Worm (Caenorhabditis elegans) whole organism, L4 larva: Measurements from ENCODE around the gene flp-17.
A peak's percentile ranks its signal among the peaks of the same experiment; 100 is the strongest.

Experiments
- F26F4.8 ChIP-seq: fragments of 200-800 bp; sonication (Bioruptor generic); conservative IDR thresholded peaks from 2 replicates; pipeline ENCODE4 v1.3.6; 2022; ENCODE audit warnings: missing genetic modification characterization, missing compliant biosample characterization
- F37D6.2 ChIP-seq: sonication (generic microtip); optimal IDR thresholded peaks from 2 replicates; lab custom pipeline; 2016; ENCODE audit warnings: mild to moderate bottlenecking, missing genetic modification characterization, missing compliant biosample characterization
- F49E8.2 ChIP-seq: sonication (generic microtip); optimal IDR thresholded peaks from 2 replicates; lab custom pipeline; 2016; ENCODE audit warnings: missing compliant biosample characterization, mild to moderate bottlenecking, missing genetic modification characterization, borderline replicate concordance
- T20F7.1 ChIP-seq: fragments of 200-800 bp; sonication (Bioruptor generic); optimal IDR thresholded peaks from 2 replicates; lab custom pipeline; 2018; ENCODE audit warnings: mild to moderate bottlenecking, missing genetic modification characterization, missing compliant biosample characterization
- T26A8.4 ChIP-seq: fragments of 200-800 bp; sonication (Bioruptor generic); IDR thresholded peaks from 2 replicates; pipeline ENCODE4 v1.3.6; 2022; ENCODE audit warnings: missing genetic modification characterization, missing compliant biosample characterization
- aly-2 ChIP-seq: sonication (generic microtip); optimal IDR thresholded peaks from 2 replicates; lab custom pipeline; 2018; ENCODE audit warnings: missing biosample characterization, missing genetic modification characterization
- arid-1 ChIP-seq: fragments of 200-800 bp; sonication (Bioruptor generic); conservative IDR thresholded peaks from 2 replicates; pipeline ENCODE4 v1.3.6; 2022; ENCODE audit warnings: missing genetic modification reagents, missing genetic modification characterization, missing compliant biosample characterization
- ceh-20 ChIP-seq: fragments of 200-800 bp; sonication (Bioruptor generic); IDR thresholded peaks from 2 replicates; pipeline ENCODE4 v1.3.6; 2022; ENCODE audit warnings: missing genetic modification reagents, missing genetic modification characterization, missing compliant biosample characterization
- ceh-32 ChIP-seq: sonication (generic microtip); optimal IDR thresholded peaks from 2 replicates; lab custom pipeline; 2016; ENCODE audit warnings: mild to moderate bottlenecking, missing genetic modification characterization, missing compliant biosample characterization; ENCODE audit not compliant: poor library complexity
- cey-2 ChIP-seq: sonication (generic microtip); optimal IDR thresholded peaks from 3 replicates; lab custom pipeline; 2017; ENCODE audit warnings: missing genetic modification characterization, mild to moderate bottlenecking, missing compliant biosample characterization, antibody characterized with exemption, borderline replicate concordance; ENCODE audit not compliant: insufficient read depth
- ctbp-1 ChIP-seq: fragments of 200-800 bp; sonication (Bioruptor generic); IDR thresholded peaks from 2 replicates; pipeline ENCODE4 v1.3.6; 2022; ENCODE audit warnings: missing genetic modification reagents, missing genetic modification characterization, missing compliant biosample characterization
- daf-16 ChIP-seq, 3 experiments: sonication (generic microtip); optimal IDR thresholded peaks; 2 replicates each; lab custom pipeline; 2016 to 2017; ENCODE audit warnings: missing genetic modification characterization in 3 of 3, missing genetic modification reagents in 3 of 3, mild to moderate bottlenecking in 2 of 3, missing compliant biosample characterization in 2 of 3, missing biosample characterization in 1 of 3, moderate library complexity in 1 of 3
- dve-1 ChIP-seq: sonication (generic microtip); optimal IDR thresholded peaks from 2 replicates; lab custom pipeline; 2017; ENCODE audit warnings: antibody characterized with exemption, mild to moderate bottlenecking, missing genetic modification characterization, missing compliant biosample characterization; ENCODE audit not compliant: insufficient read depth
- gei-8 ChIP-seq: fragments of 200-800 bp; sonication (Bioruptor generic); optimal IDR thresholded peaks from 2 replicates; lab custom pipeline; 2018; ENCODE audit warnings: mild to moderate bottlenecking, missing genetic modification characterization, missing compliant biosample characterization
- hif-1 ChIP-seq, 2 experiments: sonication (generic microtip); optimal IDR thresholded peaks; 2 replicates each; lab custom pipeline; 2016 to 2017; ENCODE audit warnings: missing compliant biosample characterization in 2 of 2, missing genetic modification characterization in 2 of 2, missing genetic modification reagents in 2 of 2, missing genotype in 2 of 2, mild to moderate bottlenecking in 1 of 2
- lin-29 ChIP-seq: fragments of 200-800 bp; sonication (Bioruptor generic); IDR thresholded peaks from 2 replicates; pipeline ENCODE4 v1.3.6; 2022; ENCODE audit warnings: missing genetic modification reagents, missing genetic modification characterization, missing compliant biosample characterization
- lin-39 ChIP-seq: fragments of 150-350 bp; optimal IDR thresholded peaks from 2 replicates; lab custom pipeline; 2014; ENCODE audit warnings: missing biosample characterization, missing genetic modification reagents, missing genetic modification characterization
- mdl-1 ChIP-seq, 2 experiments: fragments of 150-350 bp in 1 of 2; sonication (generic microtip) in 1 of 2; optimal IDR thresholded peaks; 2 replicates each; lab custom pipeline; 2014 to 2017; ENCODE audit warnings: missing biosample characterization in 2 of 2, missing genetic modification characterization in 2 of 2
- mdt-29 ChIP-seq: fragments of 200-800 bp; sonication (Bioruptor generic); IDR thresholded peaks from 2 replicates; pipeline ENCODE4 v1.3.6; 2022; ENCODE audit warnings: missing genetic modification reagents, missing genetic modification characterization, missing compliant biosample characterization
- nhr-10 ChIP-seq: fragments of 150-350 bp; optimal IDR thresholded peaks from 2 replicates; lab custom pipeline; 2014; ENCODE audit warnings: missing biosample characterization, missing genetic modification characterization
- nhr-102 ChIP-seq: sonication (generic microtip); optimal IDR thresholded peaks from 2 replicates; lab custom pipeline; 2016; ENCODE audit warnings: mild to moderate bottlenecking, missing genetic modification characterization, moderate library complexity, missing compliant biosample characterization
- nhr-25 ChIP-seq: sonication (generic microtip); optimal IDR thresholded peaks from 2 replicates; lab custom pipeline; 2017; ENCODE audit warnings: missing genetic modification characterization, mild to moderate bottlenecking, missing compliant biosample characterization, antibody characterized with exemption, moderate library complexity, borderline replicate concordance; ENCODE audit not compliant: insufficient read depth
- nhr-28 ChIP-seq: fragments of 150-350 bp; optimal IDR thresholded peaks from 2 replicates; lab custom pipeline; 2014; ENCODE audit warnings: missing biosample characterization, missing genetic modification characterization
- nhr-76 ChIP-seq: fragments of 150-350 bp; optimal IDR thresholded peaks from 2 replicates; lab custom pipeline; 2014; ENCODE audit warnings: missing biosample characterization, missing genetic modification characterization
- nhr-77 ChIP-seq: fragments of 150-350 bp; optimal IDR thresholded peaks from 2 replicates; lab custom pipeline; 2014; ENCODE audit warnings: missing biosample characterization, missing genetic modification characterization
- pha-4 ChIP-seq, 2 experiments: fragments of 150-350 bp in 1 of 2; fragments of 200-800 bp in 1 of 2; sonication (Bioruptor generic) in 1 of 2; IDR thresholded peaks in 1 of 2; optimal IDR thresholded peaks in 1 of 2; 2 replicates each; pipeline versions ENCODE4 v1.3.6 to Lab custom; 2014 to 2022; ENCODE audit warnings: missing genetic modification characterization in 2 of 2, missing genetic modification reagents in 2 of 2, missing biosample characterization in 1 of 2, missing compliant biosample characterization in 1 of 2
- php-3 ChIP-seq: fragments of 200-800 bp; sonication (Bioruptor generic); IDR thresholded peaks from 2 replicates; pipeline ENCODE4 v1.3.6; 2022; ENCODE audit warnings: missing genetic modification reagents, missing genetic modification characterization, missing compliant biosample characterization
- pqm-1 ChIP-seq: sonication (generic microtip); optimal IDR thresholded peaks from 2 replicates; lab custom pipeline; 2017; ENCODE audit warnings: missing biosample characterization, missing genetic modification characterization
- sdz-12 ChIP-seq: fragments of 200-800 bp; sonication (Bioruptor generic); optimal IDR thresholded peaks from 2 replicates; lab custom pipeline; 2018; ENCODE audit warnings: mild to moderate bottlenecking, missing genetic modification characterization, missing compliant biosample characterization
- set-16 ChIP-seq: fragments of 200-800 bp; sonication (Bioruptor generic); IDR thresholded peaks from 2 replicates; pipeline ENCODE4 v1.3.6; 2022; ENCODE audit warnings: missing genetic modification reagents, missing genetic modification characterization, missing compliant biosample characterization
- snpc-4 ChIP-seq: fragments of 150-350 bp; optimal IDR thresholded peaks from 2 replicates; lab custom pipeline; 2014; ENCODE audit warnings: missing biosample characterization, missing genetic modification characterization
- unc-130 ChIP-seq: sonication (generic microtip); optimal IDR thresholded peaks from 2 replicates; lab custom pipeline; 2016; ENCODE audit warnings: missing genetic modification reagents, missing genetic modification characterization, missing compliant biosample characterization
- vab-7 ChIP-seq: fragments of 200-800 bp; sonication (Bioruptor generic); IDR thresholded peaks from 2 replicates; pipeline ENCODE4 v1.3.6; 2022; ENCODE audit warnings: missing genetic modification reagents, missing genetic modification characterization, missing compliant biosample characterization
- zfp-2 ChIP-seq: sonication (generic microtip); optimal IDR thresholded peaks from 2 replicates; lab custom pipeline; 2016; ENCODE audit warnings: mild to moderate bottlenecking, missing genetic modification characterization, missing compliant biosample characterization
- ztf-11 ChIP-seq: fragments of 150-350 bp; optimal IDR thresholded peaks from 2 replicates; lab custom pipeline; 2014; ENCODE audit warnings: missing biosample characterization, missing genetic modification characterization

The flp-17 gene

ce11 chrIV:17189193-17189592 lies 2.5 kb downstream of the flp-17 start (continued):
- TF ChIP-seq F49E8.2 (tag; lab: Kevin White, UChicago), result no peak

ce11 chrIV:17183629-17184028 lies 8.1 kb downstream of the flp-17 start, which contains the start of gene col-138:
TSS of gene col-138 (minus strand) at chrIV:17183729.
- TF ChIP-seq T26A8.4 (GFP tag; lab: Robert Waterston, UW) (peak; percentile 50; the same call in 1 of the 2 replicates), ctbp-1 (GFP tag; lab: Robert Waterston, UW) (0 out of 2 replicates have a peak, but pooled peaks have one; percentile 13), F26F4.8 (GFP tag; lab: Robert Waterston, UW) (no peak)

- TF ChIP-seq arid-1 (0 out of 2 replicates have a peak, but pooled peaks have one; percentile 18), dve-1 (no peak), nhr-10 (tag; lab: Kevin White, UChicago) (no peak), gei-8 (GFP tag; lab: Kevin White, UChicago) (no peak), nhr-102 (tag; lab: Kevin White, UChicago) (peak; percentile 29), snpc-4 (tag; lab: Kevin White, UChicago) (no peak), nhr-28 (tag; lab: Kevin White, UChicago) (no peak), T20F7.1 (GFP tag; lab: Kevin White, UChicago) (no peak), set-16 (GFP tag; lab: Robert Waterston, UW) (peak; percentile 99), unc-130 (GFP tag; lab: Kevin White, UChicago) (no peak), sdz-12 (GFP tag; lab: Kevin White, UChicago) (peak; percentile 26), vab-7 (GFP tag; lab: Robert Waterston, UW) (no peak), ceh-20 (GFP tag; lab: Robert Waterston, UW) (no peak), ceh-32 (tag; lab: Kevin White, UChicago) (no peak), T26A8.4 (GFP tag; lab: Robert Waterston, UW) (0 out of 2 replicates have a peak, but pooled peaks have one; percentile 5), nhr-76 (tag; lab: Kevin White, UChicago) (no peak), nhr-77 (no peak), cey-2 (tag; lab: Kevin White, UChicago) (no peak), lin-29 (GFP tag; lab: Robert Waterston, UW) (no peak), mdl-1 (tag; optimal IDR thresholded peaks at IDR 0.05; lab: Kevin White, UChicago) (no peak), hif-1 (tag; optimal IDR thresholded peaks at IDR 0.05; lab: Kevin White, UChicago) (no peak), daf-16 (GFP tag; optimal IDR thresholded peaks at IDR 0.05; lab: Kevin White, UChicago) (no peak), daf-16 (tag; optimal IDR thresholded peaks at IDR 0.05; lab: Kevin White, UChicago) (no peak), ztf-11 (tag; lab: Kevin White, UChicago) (no peak), F37D6.2 (tag; lab: Kevin White, UChicago) (no peak), nhr-25 (tag; lab: Kevin White, UChicago) (no peak), pha-4 (GFP tag; IDR thresholded peaks at IDR 0.05; lab: Robert Waterston, UW) (peak; percentile 33; the same call in 1 of the 2 replicates), pha-4 (tag; optimal IDR thresholded peaks at IDR 0.05; lab: Kevin White, UChicago) (no peak), F49E8.2 (tag; lab: Kevin White, UChicago) (no peak), lin-39 (no peak), mdt-29 (no peak)
Observed at ce11 chrIV:17183032-17183608, 8.6 kb downstream of the flp-17 start.

ce11 chrIV:17179565-17179964 lies 12.1 kb downstream of the flp-17 start:
- no peak for TF ChIP-seq F37D6.2 (tag; lab: Kevin White, UChicago)
- TF ChIP-seq zfp-2 (tag; lab: Kevin White, UChicago), result no peak
- TF ChIP-seq php-3 (GFP tag; lab: Robert Waterston, UW), result no peak
- no peak for TF ChIP-seq aly-2 (tag; lab: Kevin White, UChicago)
- peak; percentile 86 for TF ChIP-seq pqm-1
- TF ChIP-seq daf-16 (GFP tag; optimal IDR thresholded peaks at IDR 0.05; lab: Kevin White, UChicago), result no peak
- TF ChIP-seq daf-16 (tag; optimal IDR thresholded peaks at IDR 0.05; lab: Kevin White, UChicago), result peak; percentile 61
